Worm (Caenorhabditis elegans) whole organism, L4 larva: ENCODE measurements around the gene F57E7.2.
"Not testable (repeated sequence)": the region's sequence is repeated elsewhere in the genome, so short reads cannot be mapped to it uniquely, and the experiment has no call there.

Source experiments
- F44E2.7 ChIP-seq: fragments of 200-800 bp; sonication (Bioruptor generic); IDR thresholded peaks from 2 replicates; pipeline ENCODE4 v2.1.2; 2022; ENCODE audit warnings: missing genetic modification characterization, missing compliant biosample characterization
- T26A8.4 ChIP-seq: fragments of 200-800 bp; sonication (Bioruptor generic); IDR thresholded peaks from 2 replicates; pipeline ENCODE4 v1.3.6; 2022; ENCODE audit warnings: missing genetic modification characterization, missing compliant biosample characterization
- Y105C5A.15 ChIP-seq: fragments of 200-800 bp; sonication (Bioruptor generic); IDR thresholded peaks from 2 replicates; pipeline ENCODE4 v1.3.6; 2022; ENCODE audit warnings: missing genetic modification characterization, missing compliant biosample characterization
- Y48G9A.11 ChIP-seq: fragments of 200-800 bp; sonication (Bioruptor generic); IDR thresholded peaks from 2 replicates; pipeline ENCODE4 v1.3.6; 2022; ENCODE audit warnings: missing genetic modification reagents, missing genetic modification characterization, missing compliant biosample characterization
- aha-1 ChIP-seq: fragments of 150-350 bp; peaks from one replicate; lab custom pipeline; 2014; ENCODE audit warnings: missing biosample characterization, missing genetic modification characterization
- ceh-32 ChIP-seq: sonication (generic microtip); optimal IDR thresholded peaks from 2 replicates; lab custom pipeline; 2016; ENCODE audit warnings: mild to moderate bottlenecking, missing genetic modification characterization, missing compliant biosample characterization; ENCODE audit not compliant: poor library complexity
- ceh-62 ChIP-seq: sonication (generic microtip); optimal IDR thresholded peaks from 2 replicates; lab custom pipeline; 2017; ENCODE audit warnings: missing biosample characterization, missing genetic modification characterization
- ctbp-1 ChIP-seq: fragments of 200-800 bp; sonication (Bioruptor generic); IDR thresholded peaks from 2 replicates; pipeline ENCODE4 v1.3.6; 2022; ENCODE audit warnings: missing genetic modification reagents, missing genetic modification characterization, missing compliant biosample characterization
- daf-12 ChIP-seq: fragments of 150-350 bp; optimal IDR thresholded peaks from 2 replicates; lab custom pipeline; 2014; ENCODE audit warnings: missing biosample characterization, missing genetic modification reagents, missing genetic modification characterization
- duxl-1 ChIP-seq: sonication (generic microtip); optimal IDR thresholded peaks from 2 replicates; lab custom pipeline; 2016; ENCODE audit warnings: mild to moderate bottlenecking, missing genetic modification characterization, moderate library complexity, missing compliant biosample characterization; ENCODE audit not compliant: poor library complexity
- gei-8 ChIP-seq: fragments of 200-800 bp; sonication (Bioruptor generic); optimal IDR thresholded peaks from 2 replicates; lab custom pipeline; 2018; ENCODE audit warnings: mild to moderate bottlenecking, missing genetic modification characterization, missing compliant biosample characterization
- hif-1 ChIP-seq, 2 experiments: sonication (generic microtip); optimal IDR thresholded peaks; 2 replicates each; lab custom pipeline; 2016 to 2017; ENCODE audit warnings: missing compliant biosample characterization in 2 of 2, missing genetic modification characterization in 2 of 2, missing genetic modification reagents in 2 of 2, missing genotype in 2 of 2, mild to moderate bottlenecking in 1 of 2
- hlh-11 ChIP-seq: fragments of 200-800 bp; sonication (Bioruptor generic); optimal IDR thresholded peaks from 2 replicates; lab custom pipeline; 2018; ENCODE audit warnings: mild to moderate bottlenecking, missing genetic modification characterization, missing compliant biosample characterization
- hlh-30 ChIP-seq: sonication (generic microtip); optimal IDR thresholded peaks from 2 replicates; lab custom pipeline; 2017; ENCODE audit warnings: antibody characterized with exemption, mild to moderate bottlenecking, missing genetic modification characterization, missing compliant biosample characterization; ENCODE audit not compliant: insufficient read depth
- lim-7 ChIP-seq: fragments of 200-800 bp; sonication (Bioruptor generic); IDR thresholded peaks from 2 replicates; pipeline ENCODE4 v1.3.6; 2022; ENCODE audit warnings: missing genetic modification characterization, missing compliant biosample characterization
- lin-29 ChIP-seq: fragments of 200-800 bp; sonication (Bioruptor generic); IDR thresholded peaks from 2 replicates; pipeline ENCODE4 v1.3.6; 2022; ENCODE audit warnings: missing genetic modification reagents, missing genetic modification characterization, missing compliant biosample characterization
- lin-38 ChIP-seq: fragments of 200-800 bp; sonication (Bioruptor generic); IDR thresholded peaks from 2 replicates; pipeline ENCODE4 v1.3.6; 2022; ENCODE audit warnings: missing genetic modification reagents, missing genetic modification characterization, missing compliant biosample characterization
- lir-3 ChIP-seq: sonication (generic microtip); optimal IDR thresholded peaks from 2 replicates; lab custom pipeline; 2016; ENCODE audit warnings: mild to moderate bottlenecking, missing genetic modification characterization, missing compliant biosample characterization
- madf-9 ChIP-seq: fragments of 200-800 bp; sonication (Bioruptor generic); conservative IDR thresholded peaks from 2 replicates; pipeline ENCODE4 v1.3.6; 2022; ENCODE audit warnings: missing genetic modification reagents, missing genetic modification characterization, missing compliant biosample characterization
- mdt-29 ChIP-seq: fragments of 200-800 bp; sonication (Bioruptor generic); IDR thresholded peaks from 2 replicates; pipeline ENCODE4 v1.3.6; 2022; ENCODE audit warnings: missing genetic modification reagents, missing genetic modification characterization, missing compliant biosample characterization
- mes-2 ChIP-seq: sonication (generic microtip); optimal IDR thresholded peaks from 2 replicates; lab custom pipeline; 2016; ENCODE audit warnings: missing genotype, mild to moderate bottlenecking, missing genetic modification characterization, missing compliant biosample characterization; ENCODE audit not compliant: poor library complexity, severe bottlenecking
- nhr-111 ChIP-seq: fragments of 200-800 bp; sonication (Bioruptor generic); optimal IDR thresholded peaks from 2 replicates; lab custom pipeline; 2018; ENCODE audit warnings: mild to moderate bottlenecking, missing genetic modification characterization, missing compliant biosample characterization
- nhr-237 ChIP-seq: sonication (generic microtip); optimal IDR thresholded peaks from 2 replicates; lab custom pipeline; 2017; ENCODE audit warnings: missing biosample characterization, missing genetic modification characterization
- nhr-28 ChIP-seq: fragments of 150-350 bp; optimal IDR thresholded peaks from 2 replicates; lab custom pipeline; 2014; ENCODE audit warnings: missing biosample characterization, missing genetic modification characterization
- nhr-41 ChIP-seq: fragments of 200-800 bp; sonication (Bioruptor generic); IDR thresholded peaks from 2 replicates; pipeline ENCODE4 v1.3.6; 2022; ENCODE audit warnings: missing genetic modification reagents, missing genetic modification characterization, missing compliant biosample characterization
- nhr-42 ChIP-seq: fragments of 200-800 bp; sonication (Bioruptor generic); IDR thresholded peaks from 2 replicates; pipeline ENCODE4 v1.3.6; 2022; ENCODE audit warnings: missing genetic modification characterization, missing compliant biosample characterization
- nhr-6 ChIP-seq: fragments of 150-350 bp; optimal IDR thresholded peaks from 2 replicates; lab custom pipeline; 2014; ENCODE audit warnings: missing biosample characterization, missing genetic modification characterization
- pha-4 ChIP-seq, 2 experiments: fragments of 150-350 bp in 1 of 2; fragments of 200-800 bp in 1 of 2; sonication (Bioruptor generic) in 1 of 2; IDR thresholded peaks in 1 of 2; optimal IDR thresholded peaks in 1 of 2; 2 replicates each; pipeline versions ENCODE4 v1.3.6 to Lab custom; 2014 to 2022; ENCODE audit warnings: missing genetic modification characterization in 2 of 2, missing genetic modification reagents in 2 of 2, missing biosample characterization in 1 of 2, missing compliant biosample characterization in 1 of 2
- rbr-2 ChIP-seq: sonication (generic microtip); optimal IDR thresholded peaks from 2 replicates; lab custom pipeline; 2016; ENCODE audit warnings: missing genotype, missing genetic modification characterization, missing compliant biosample characterization
- saeg-2 ChIP-seq: fragments of 200-800 bp; sonication (Bioruptor generic); IDR thresholded peaks from 2 replicates; pipeline ENCODE4 v1.3.6; 2022; ENCODE audit warnings: missing genetic modification reagents, missing genetic modification characterization, missing compliant biosample characterization
- skn-1 ChIP-seq: fragments of 150-350 bp; optimal IDR thresholded peaks from 2 replicates; lab custom pipeline; 2014; ENCODE audit warnings: missing biosample characterization, missing genetic modification characterization
- snpc-1.2 ChIP-seq: fragments of 200-800 bp; sonication (Bioruptor generic); IDR thresholded peaks from 2 replicates; pipeline ENCODE4 v1.3.6; 2022; ENCODE audit warnings: missing genetic modification reagents, missing genetic modification characterization, missing compliant biosample characterization
- unc-130 ChIP-seq: sonication (generic microtip); optimal IDR thresholded peaks from 2 replicates; lab custom pipeline; 2016; ENCODE audit warnings: missing genetic modification reagents, missing genetic modification characterization, missing compliant biosample characterization
- unc-39 ChIP-seq: sonication (generic microtip); optimal IDR thresholded peaks from 2 replicates; lab custom pipeline; 2017; ENCODE audit warnings: missing biosample characterization, missing genetic modification characterization
- unc-62 ChIP-seq, 3 experiments: fragments of 150-350 bp in 1 of 3; sonication (generic microtip); optimal IDR thresholded peaks in 2 of 3; peaks in 1 of 3; 1 replicate in 1 of 3; 2 replicates in 2 of 3; lab custom pipeline; 2014 to 2017; ENCODE audit warnings: missing biosample characterization in 3 of 3, missing genetic modification characterization in 3 of 3, missing genetic modification reagents in 3 of 3, missing genotype in 1 of 3
- zag-1 ChIP-seq: fragments of 150-350 bp; optimal IDR thresholded peaks from 2 replicates; lab custom pipeline; 2014; ENCODE audit warnings: missing biosample characterization, missing genetic modification characterization
- zip-2 ChIP-seq: fragments of 150-350 bp; optimal IDR thresholded peaks from 2 replicates; lab custom pipeline; 2014; ENCODE audit warnings: missing biosample characterization, missing genetic modification characterization
- ztf-11 ChIP-seq: fragments of 150-350 bp; optimal IDR thresholded peaks from 2 replicates; lab custom pipeline; 2014; ENCODE audit warnings: missing biosample characterization, missing genetic modification characterization
- ztf-7 ChIP-seq: fragments of 150-350 bp; optimal IDR thresholded peaks from 2 replicates; lab custom pipeline; 2014; ENCODE audit warnings: missing biosample characterization, missing genetic modification characterization

F57E7.2 gene

ce11 chrV:16515140-16515539 is 32.2 kb upstream of the F57E7.2 start, which contains the start of gene F36D3.5:
F36D3.5 (minus strand) TSS chrV:16515240.
- TF ChIP-seq lir-3 (tag; lab: Kevin White, UChicago); nhr-42 (GFP tag; lab: Robert Waterston, UW); nhr-6 (tag; lab: Kevin White, UChicago): not testable (repeated sequence)

ce11 chrV:16508667-16509066 is 25.7 kb upstream of the F57E7.2 start, which contains the start of gene srr-3:
srr-3 (minus strand) TSS chrV:16508767.
- TF ChIP-seq saeg-2 (GFP tag; lab: Robert Waterston, UW) = no peak

ce11 chrV:16506650-16507049 is 23.7 kb upstream of the F57E7.2 start:
- TF ChIP-seq unc-62 (GFP tag; optimal IDR thresholded peaks at IDR 0.05 in 1 of 2; lab: Kevin White, UChicago) (peak in 1 of 2 experiments; percentile 94), unc-62 (tag; optimal IDR thresholded peaks at IDR 0.05; lab: Kevin White, UChicago) (no peak), mdt-29 (GFP tag; lab: Robert Waterston, UW) (no peak), unc-39 (tag; lab: Kevin White, UChicago) (no peak), madf-9 (GFP tag; lab: Robert Waterston, UW) (no peak), daf-12 (tag; lab: Kevin White, UChicago) (no peak), nhr-237 (tag; lab: Kevin White, UChicago) (no peak)
- TF ChIP-seq, all 104 proteins: peak for 1

ce11 chrV:16505828-16506227 is 22.9 kb upstream of the F57E7.2 start, which contains the start of gene nhr-54:
nhr-54 (minus strand) TSS chrV:16505928.
- no peak for TF ChIP-seq lin-29 (GFP tag; lab: Robert Waterston, UW)

- TF ChIP-seq unc-62 (GFP tag; optimal IDR thresholded peaks at IDR 0.05 in 1 of 2; lab: Kevin White, UChicago) = peak in 1 of 2 experiments; percentile 29
- TF ChIP-seq unc-62 (tag; optimal IDR thresholded peaks at IDR 0.05; lab: Kevin White, UChicago) = no peak
- no peak for TF ChIP-seq zag-1
- no peak for TF ChIP-seq lin-38 (GFP tag; lab: Robert Waterston, UW)
- no peak for TF ChIP-seq Y48G9A.11 (GFP tag; lab: Robert Waterston, UW)
Measured at ce11 chrV:16503164-16503563, 20.2 kb upstream of the F57E7.2 start, which contains the start of gene F36D3.14. F36D3.14 (minus strand) TSS chrV:16503264.

- TF ChIP-seq unc-62 (GFP tag; optimal IDR thresholded peaks at IDR 0.05 in 1 of 2; lab: Kevin White, UChicago) = peak in 1 of 2 experiments; percentile 3
- no peak for TF ChIP-seq unc-62 (tag; optimal IDR thresholded peaks at IDR 0.05; lab: Kevin White, UChicago)
- TF ChIP-seq skn-1 = no peak
- no peak for TF ChIP-seq unc-39 (tag; lab: Kevin White, UChicago)
- TF ChIP-seq mes-2 (tag; lab: Kevin White, UChicago) = peak; percentile 67
- peak; percentile 25 for TF ChIP-seq nhr-28
- TF ChIP-seq rbr-2 (tag; lab: Kevin White, UChicago) = peak; percentile 12
- TF ChIP-seq unc-130 = no peak
- TF ChIP-seq Y105C5A.15 (GFP tag; lab: Robert Waterston, UW) = no peak
- TF ChIP-seq pha-4 (GFP tag; IDR thresholded peaks at IDR 0.05; lab: Robert Waterston, UW) = no peak
- TF ChIP-seq pha-4 (tag; optimal IDR thresholded peaks at IDR 0.05; lab: Kevin White, UChicago) = no peak
- TF ChIP-seq ztf-11 (tag; lab: Kevin White, UChicago) = no peak
- no peak for TF ChIP-seq nhr-41 (GFP tag; lab: Robert Waterston, UW)
- no peak for TF ChIP-seq snpc-1.2 (GFP tag; lab: Robert Waterston, UW)
- TF ChIP-seq T26A8.4 = no peak
- peak; percentile 16 for TF ChIP-seq hlh-30 (tag; lab: Kevin White, UChicago)
- no peak for TF ChIP-seq daf-12 (tag; lab: Kevin White, UChicago)
- TF ChIP-seq nhr-111 = no peak
- TF ChIP-seq ceh-62 (tag; lab: Kevin White, UChicago) = no peak
- TF ChIP-seq hlh-11 = no peak
- TF ChIP-seq ctbp-1 (GFP tag; lab: Robert Waterston, UW) = no peak
- TF ChIP-seq ceh-32 (tag; lab: Kevin White, UChicago) = no peak
- no peak for TF ChIP-seq zip-2 (tag; lab: Kevin White, UChicago)
- TF ChIP-seq F44E2.7 = no peak
- TF ChIP-seq aha-1 = no peak
- no peak for TF ChIP-seq lim-7 (GFP tag; lab: Robert Waterston, UW)
- no peak for TF ChIP-seq duxl-1 (tag; lab: Kevin White, UChicago)
- TF ChIP-seq hif-1 (tag; optimal IDR thresholded peaks at IDR 0.05; lab: Kevin White, UChicago) = no peak
- no peak for TF ChIP-seq gei-8 (GFP tag; lab: Kevin White, UChicago)
- peak; percentile 1 for TF ChIP-seq ztf-7
Measured at ce11 chrV:16499006-16499405, 16.1 kb upstream of the F57E7.2 start, which contains the start of gene F36D3.1. F36D3.1 (plus strand) TSS chrV:16499352.
